Worm (Caenorhabditis elegans) whole organism, early embryonic: Measurements from ENCODE around the gene tag-340.

Source experiments
- F13C5.2 ChIP-seq: sonication (generic microtip); optimal IDR thresholded peaks from 2 replicates; lab custom pipeline; 2017; ENCODE audit warnings: mild to moderate bottlenecking, missing genetic modification characterization, inconsistent platforms, missing compliant biosample characterization
- ama-1 ChIP-seq: fragments of 150-350 bp; optimal IDR thresholded peaks from 2 replicates; lab custom pipeline; 2014
- ets-7 ChIP-seq: sonication (generic microtip); optimal IDR thresholded peaks from 2 replicates; lab custom pipeline; 2016; ENCODE audit warnings: missing genotype, missing genetic modification characterization, missing compliant biosample characterization
- flt-1 ChIP-seq: fragments of 200-800 bp; sonication (Bioruptor generic); IDR thresholded peaks from 2 replicates; pipeline ENCODE4 v1.3.6; 2022; ENCODE audit warnings: missing genetic modification characterization, missing compliant biosample characterization
- hmbx-1 ChIP-seq: sonication (generic microtip); optimal IDR thresholded peaks from 2 replicates; lab custom pipeline; 2016; ENCODE audit warnings: mild to moderate bottlenecking, missing genetic modification characterization, missing compliant biosample characterization
- hmg-4 ChIP-seq: fragments of 200-800 bp; sonication (Bioruptor generic); optimal IDR thresholded peaks from 2 replicates; lab custom pipeline; 2018; ENCODE audit warnings: mild to moderate bottlenecking, missing genetic modification characterization, missing compliant biosample characterization
- scrt-1 ChIP-seq: fragments of 200-800 bp; sonication (Bioruptor generic); IDR thresholded peaks from 2 replicates; pipeline ENCODE4 v1.3.6; 2022; ENCODE audit warnings: missing genetic modification characterization, missing compliant biosample characterization

- TF ChIP-seq ama-1 (no peak), hmg-4 (GFP tag; lab: Kevin White, UChicago) (no peak), flt-1 (GFP tag; lab: Robert Waterston, UW) (no peak), F13C5.2 (tag; lab: Kevin White, UChicago) (no peak), hmbx-1 (tag; lab: Kevin White, UChicago) (no peak), ets-7 (tag; lab: Kevin White, UChicago) (no peak), scrt-1 (GFP tag; lab: Robert Waterston, UW) (no peak)
These were observed 17.8 kb downstream of the tag-340 start, which contains the start of gene rpb-8 for ce11 chrIII:4917960-4918712.
